Worm (Caenorhabditis elegans): Measurements from ENCODE around the gene R160.14.
"Not testable (repeated sequence)": the region's sequence is repeated elsewhere in the genome, so short reads cannot be mapped to it uniquely, and the experiment has no call there.

ce11 chrX:4339332-4339731 lies 32.6 kb downstream of the R160.14 start, which contains the start of gene cst-1:
- not testable (repeated sequence) for TF ChIP-seq him-1, dao-5, W03F9.2 (tag; optimal IDR thresholded peaks at IDR 0.05)
